Fruit fly (Drosophila melanogaster) whole organism, embryonic: ENCODE data around the gene CG9886.

ENCODE experiments used
- Atf3 ChIP-seq: fragments of 200-800 bp; sonication (Bioruptor generic); optimal IDR thresholded peaks from 3 replicates; lab custom pipeline; 2016; ENCODE audit warnings: missing biosample characterization, missing genetic modification characterization
- Atf6 ChIP-seq: fragments of 200-800 bp; sonication (Bioruptor generic); IDR thresholded peaks from 2 replicates; pipeline ENCODE4 v1.3.6; 2022; ENCODE audit warnings: missing biosample characterization, missing genetic modification characterization
- BEAF-32 ChIP-seq: fragments of 200-800 bp; sonication (Bioruptor generic); optimal IDR thresholded peaks from 3 replicates; lab custom pipeline; 2017; ENCODE audit warnings: missing biosample characterization, missing genetic modification characterization, mild to moderate bottlenecking, moderate library complexity, missing genetic modification reagents
- CG11398 ChIP-seq: fragments of 200-800 bp; sonication (Bioruptor generic); optimal IDR thresholded peaks from 2 replicates; lab custom pipeline; 2016; ENCODE audit warnings: missing biosample characterization, missing genetic modification characterization
- CG11504 ChIP-seq: fragments of 200-800 bp; sonication (Bioruptor generic); optimal IDR thresholded peaks from 3 replicates; lab custom pipeline; 2019; ENCODE audit warnings: missing biosample characterization, mild to moderate bottlenecking, missing genetic modification characterization, moderate library complexity
- CG12219 ChIP-seq: fragments of 200-800 bp; sonication (Bioruptor generic); optimal IDR thresholded peaks from 3 replicates; lab custom pipeline; 2018; ENCODE audit warnings: missing biosample characterization, mild to moderate bottlenecking, missing genetic modification characterization
- CG12236 ChIP-seq: fragments of 200-800 bp; sonication (Bioruptor generic); optimal IDR thresholded peaks from 2 replicates; lab custom pipeline; 2016; ENCODE audit warnings: missing biosample characterization, missing genetic modification characterization
- CG13775 ChIP-seq: fragments of 200-800 bp; sonication (Bioruptor generic); optimal IDR thresholded peaks from 3 replicates; lab custom pipeline; 2017; ENCODE audit warnings: missing biosample characterization, mild to moderate bottlenecking, missing genetic modification characterization
- CG14050 ChIP-seq: fragments of 200-800 bp; sonication (Bioruptor generic); IDR thresholded peaks from 3 replicates; pipeline ENCODE4 v1.3.6; 2022; ENCODE audit warnings: missing biosample characterization, missing genetic modification characterization
- CG17328 ChIP-seq: fragments of 200-800 bp; sonication (Bioruptor generic); IDR thresholded peaks from 2 replicates; pipeline ENCODE4 v1.3.6; 2022; ENCODE audit warnings: missing biosample characterization, missing genetic modification characterization
- CG2129 ChIP-seq: fragments of 200-800 bp; sonication (Bioruptor generic); IDR thresholded peaks from 2 replicates; pipeline ENCODE4 v1.3.6; 2022; ENCODE audit warnings: missing biosample characterization, missing genetic modification characterization; ENCODE audit not compliant: partially characterized antibody
- CG2199 ChIP-seq: fragments of 200-800 bp; sonication (Bioruptor generic); IDR thresholded peaks from 3 replicates; pipeline ENCODE4 v1.3.6; 2022; ENCODE audit warnings: missing biosample characterization, missing genetic modification characterization
- CG2202 ChIP-seq: fragments of 200-800 bp; sonication (Bioruptor generic); optimal IDR thresholded peaks from 2 replicates; lab custom pipeline; 2018; ENCODE audit warnings: missing biosample characterization, mild to moderate bottlenecking, missing genetic modification characterization
- CG31388 ChIP-seq: fragments of 200-800 bp; sonication (Bioruptor generic); optimal IDR thresholded peaks from 2 replicates; lab custom pipeline; 2016; ENCODE audit warnings: missing biosample characterization, missing genetic modification characterization
- CG4730 ChIP-seq: fragments of 200-800 bp; sonication (Bioruptor generic); IDR thresholded peaks from 2 replicates; pipeline ENCODE4 v1.3.6; 2022; ENCODE audit warnings: missing biosample characterization, missing genetic modification characterization
- CG7987 ChIP-seq: fragments of 200-800 bp; sonication (Bioruptor generic); optimal IDR thresholded peaks from 2 replicates; lab custom pipeline; 2018; ENCODE audit warnings: missing biosample characterization, mild to moderate bottlenecking, missing genetic modification characterization, moderate library complexity
- CG8388 ChIP-seq: fragments of 200-800 bp; sonication (Bioruptor generic); optimal IDR thresholded peaks from 2 replicates; lab custom pipeline; 2019; ENCODE audit warnings: missing biosample characterization, mild to moderate bottlenecking, missing genetic modification characterization, moderate library complexity
- CG9876 ChIP-seq: fragments of 200-800 bp; sonication (Bioruptor generic); optimal IDR thresholded peaks from 2 replicates; lab custom pipeline; 2016; ENCODE audit warnings: missing biosample characterization, missing genetic modification characterization
- CG9932 ChIP-seq: fragments of 200-800 bp; sonication (Bioruptor generic); IDR thresholded peaks from 2 replicates; pipeline ENCODE4 v1.3.6; 2022; ENCODE audit warnings: missing biosample characterization, missing genetic modification characterization
- Drgx ChIP-seq: fragments of 200-800 bp; sonication (Bioruptor generic); IDR thresholded peaks from 2 replicates; pipeline ENCODE4 v1.3.6; 2022; ENCODE audit warnings: missing biosample characterization, missing genetic modification characterization
- Eip74EF ChIP-seq, 2 experiments: fragments of 200-800 bp in 1 of 2; fragments of >200 bp in 1 of 2; sonication (Bioruptor generic) in 1 of 2; optimal IDR thresholded peaks; 2 replicates each; lab custom pipeline; 2017 to 2019; ENCODE audit warnings: missing biosample characterization in 2 of 2, missing genetic modification characterization in 2 of 2, mild to moderate bottlenecking in 1 of 2, moderate library complexity in 1 of 2
- HLH54F ChIP-seq: fragments of 200-800 bp; sonication (Bioruptor generic); optimal IDR thresholded peaks from 3 replicates; lab custom pipeline; 2016; ENCODE audit warnings: missing biosample characterization, missing genetic modification characterization
- Hand ChIP-seq: fragments of 200-800 bp; sonication (Bioruptor generic); optimal IDR thresholded peaks from 2 replicates; lab custom pipeline; 2017; ENCODE audit warnings: mild to moderate bottlenecking, missing biosample characterization, missing genetic modification reagents, missing genetic modification characterization
- Jarid2 ChIP-seq: fragments of 200-800 bp; sonication (Bioruptor generic); optimal IDR thresholded peaks from 3 replicates; lab custom pipeline; 2017; ENCODE audit warnings: mild to moderate bottlenecking, missing biosample characterization, missing genetic modification reagents, missing genetic modification characterization
- Kr ChIP-seq: fragments of 200-800 bp; sonication (Bioruptor generic); optimal IDR thresholded peaks from 2 replicates; lab custom pipeline; 2017; ENCODE audit warnings: missing biosample characterization, mild to moderate bottlenecking, missing genetic modification characterization
- Sox102F ChIP-seq: fragments of 200-800 bp; sonication (Bioruptor generic); optimal IDR thresholded peaks from 2 replicates; lab custom pipeline; 2018; ENCODE audit warnings: missing biosample characterization, mild to moderate bottlenecking, missing genetic modification characterization, moderate library complexity
- amos ChIP-seq: fragments of 200-800 bp; sonication (Bioruptor generic); IDR thresholded peaks from 2 replicates; pipeline ENCODE4 v1.3.6; 2022; ENCODE audit warnings: missing biosample characterization, missing genetic modification characterization; ENCODE audit not compliant: partially characterized antibody
- chm ChIP-seq: fragments of 200-800 bp; sonication (Bioruptor generic); IDR thresholded peaks from 2 replicates; pipeline ENCODE4 v1.3.6; 2022; ENCODE audit warnings: missing biosample characterization, missing genetic modification characterization
- chn ChIP-seq: fragments of 200-800 bp; sonication (Bioruptor generic); optimal IDR thresholded peaks from 2 replicates; lab custom pipeline; 2016; ENCODE audit warnings: missing biosample characterization, missing genetic modification characterization
- crp ChIP-seq, 2 experiments: fragments of 200-800 bp; sonication (Bioruptor generic); optimal IDR thresholded peaks; 2 replicates in 1 of 2; 3 replicates in 1 of 2; lab custom pipeline; 2017; ENCODE audit warnings: missing biosample characterization in 2 of 2, missing genetic modification characterization in 2 of 2, mild to moderate bottlenecking in 1 of 2, moderate library complexity in 1 of 2
- da ChIP-seq: fragments of 200-800 bp; sonication (Bioruptor generic); optimal IDR thresholded peaks from 2 replicates; lab custom pipeline; 2016; ENCODE audit warnings: missing biosample characterization, missing genetic modification characterization
- dmrt11E ChIP-seq: fragments of 200-800 bp; sonication (Bioruptor generic); optimal IDR thresholded peaks from 3 replicates; lab custom pipeline; 2018; ENCODE audit warnings: missing biosample characterization, mild to moderate bottlenecking, missing genetic modification characterization, moderate library complexity
- dmrt99B ChIP-seq: fragments of 200-800 bp; sonication (Bioruptor generic); optimal IDR thresholded peaks from 2 replicates; lab custom pipeline; 2018; ENCODE audit warnings: missing biosample characterization, mild to moderate bottlenecking, missing genetic modification characterization, moderate library complexity
- ems ChIP-seq: fragments of 200-800 bp; sonication (Bioruptor generic); optimal IDR thresholded peaks from 3 replicates; lab custom pipeline; 2016; ENCODE audit warnings: missing biosample characterization, missing genetic modification characterization
- h ChIP-seq: fragments of >200 bp; optimal IDR thresholded peaks from 2 replicates; lab custom pipeline; 2017
- lilli ChIP-seq: fragments of 200-800 bp; sonication (Bioruptor generic); optimal IDR thresholded peaks from 3 replicates; lab custom pipeline; 2016; ENCODE audit warnings: missing biosample characterization, missing genetic modification characterization
- lmd ChIP-seq: fragments of 200-800 bp; sonication (Bioruptor generic); IDR thresholded peaks from 2 replicates; pipeline ENCODE4 v1.3.6; 2022; ENCODE audit warnings: missing biosample characterization, missing genetic modification characterization
- luna ChIP-seq: fragments of 200-800 bp; sonication (Bioruptor generic); optimal IDR thresholded peaks from 2 replicates; lab custom pipeline; 2016; ENCODE audit warnings: missing biosample characterization, missing genetic modification characterization
- nom ChIP-seq: fragments of 200-800 bp; sonication (Bioruptor generic); optimal IDR thresholded peaks from 2 replicates; lab custom pipeline; 2017; ENCODE audit warnings: missing biosample characterization, missing genetic modification characterization, mild to moderate bottlenecking, moderate library complexity, missing genetic modification reagents
- onecut ChIP-seq: fragments of 200-800 bp; sonication (Bioruptor generic); IDR thresholded peaks from 2 replicates; pipeline ENCODE4 v1.3.6; 2022; ENCODE audit warnings: missing biosample characterization, missing genetic modification characterization
- prd ChIP-seq, 3 experiments: fragments of >200 bp in 2 of 3; fragments of 200-800 bp in 1 of 3; sonication (Bioruptor generic) in 1 of 3; optimal IDR thresholded peaks in 2 of 3; IDR thresholded peaks in 1 of 3; 2 replicates in 2 of 3; 3 replicates in 1 of 3; pipeline versions ENCODE4 v1.3.6 to Lab custom; 2017 to 2022; ENCODE audit warnings: missing biosample characterization in 1 of 3, missing genetic modification characterization in 1 of 3
- rib ChIP-seq: fragments of 200-800 bp; sonication (Bioruptor generic); IDR thresholded peaks from 2 replicates; pipeline ENCODE4 v1.3.6; 2022; ENCODE audit warnings: missing biosample characterization, missing genetic modification characterization
- sc ChIP-seq, 3 experiments: fragments of >200 bp in 2 of 3; fragments of 200-800 bp in 1 of 3; sonication (Bioruptor generic) in 1 of 3; optimal IDR thresholded peaks; 2 replicates in 2 of 3; 3 replicates in 1 of 3; lab custom pipeline; 2017; ENCODE audit warnings: mild to moderate bottlenecking in 1 of 3, missing biosample characterization in 1 of 3, missing genetic modification characterization in 1 of 3, missing genetic modification reagents in 1 of 3
- sim ChIP-seq: fragments of 200-800 bp; sonication (Bioruptor generic); IDR thresholded peaks from 2 replicates; pipeline ENCODE4 v1.3.6; 2022; ENCODE audit warnings: missing biosample characterization, missing genetic modification characterization
- slp2 ChIP-seq: fragments of 200-800 bp; sonication (Bioruptor generic); optimal IDR thresholded peaks from 2 replicates; lab custom pipeline; 2016; ENCODE audit warnings: missing biosample characterization, missing genetic modification characterization
- stwl ChIP-seq: fragments of 200-800 bp; sonication (Bioruptor generic); optimal IDR thresholded peaks from 3 replicates; lab custom pipeline; 2018; ENCODE audit warnings: missing biosample characterization, mild to moderate bottlenecking, missing genetic modification characterization, moderate library complexity
- tin ChIP-seq: fragments of 200-800 bp; sonication (Bioruptor generic); optimal IDR thresholded peaks from 3 replicates; lab custom pipeline; 2016; ENCODE audit warnings: missing biosample characterization, missing genetic modification characterization
- yki ChIP-seq: fragments of >200 bp; optimal IDR thresholded peaks from 3 replicates; lab custom pipeline; 2018

Gene CG9886

dm6 chr2L:2426444-2427188, 6.0 kb downstream of the CG9886 start (continued):
- no peak for TF ChIP-seq Jarid2 (GFP tag; lab: Kevin White, UChicago)
- TF ChIP-seq ems (GFP tag; lab: Kevin White, UChicago): peak; percentile 32
- no peak for TF ChIP-seq Hand (GFP tag; lab: Kevin White, UChicago)
- peak; percentile 52 for TF ChIP-seq CG12219 (GFP tag; lab: Kevin White, UChicago)
- TF ChIP-seq tin (GFP tag; lab: Kevin White, UChicago): peak; percentile 23
- TF ChIP-seq CG14050: peak; percentile 48; the same call in 2 of the 3 replicates
- no peak for TF ChIP-seq sim (GFP tag; lab: Robert Waterston, UW)
- TF ChIP-seq chm (GFP tag; lab: Robert Waterston, UW): no peak
- TF ChIP-seq CG8388: peak; percentile 50
- peak in 1 of 2 experiments; percentile 59 for TF ChIP-seq Eip74EF (GFP tag; optimal IDR thresholded peaks at IDR 0.05; lab: Kevin White, UChicago)
- TF ChIP-seq rib: no peak
- TF ChIP-seq sc (optimal IDR thresholded peaks at IDR 0.05; lab: Kevin White, UChicago): no peak
- TF ChIP-seq sc (GFP tag; optimal IDR thresholded peaks at IDR 0.05; lab: Kevin White, UChicago): peak; percentile 25
- peak; percentile 85 for TF ChIP-seq Sox102F (GFP tag; lab: Kevin White, UChicago)
- no peak for TF ChIP-seq prd (optimal IDR thresholded peaks at IDR 0.05; lab: Kevin White, UChicago)
- peak; percentile 73; the same call in 2 of the 3 replicates for TF ChIP-seq prd (GFP tag; IDR thresholded peaks at IDR 0.05; lab: Robert Waterston, UW)
- TF ChIP-seq CG2202 (tag; lab: Kevin White, UChicago): no peak
- peak; percentile 22 for TF ChIP-seq CG12236 (GFP tag; lab: Kevin White, UChicago)
- TF ChIP-seq h (lab: Kevin White, UChicago): no peak
- TF ChIP-seq CG13775 (GFP tag; lab: Kevin White, UChicago): no peak
- TF ChIP-seq da (GFP tag; lab: Kevin White, UChicago): no peak
- peak; percentile 28 for TF ChIP-seq chn (GFP tag; lab: Kevin White, UChicago)
- no peak for TF ChIP-seq Kr (GFP tag; lab: Kevin White, UChicago)
- TF ChIP-seq CG7987: no peak
- 0 out of 2 replicates have a peak, but pooled peaks have one; percentile 32 for TF ChIP-seq onecut (GFP tag; lab: Robert Waterston, UW)
- TF ChIP-seq nom (GFP tag; lab: Kevin White, UChicago): peak; percentile 33
- no peak for TF ChIP-seq CG2129 (GFP tag; lab: Robert Waterston, UW)
- peak; percentile 39; the same call in 1 of the 2 replicates for TF ChIP-seq Atf6
- TF ChIP-seq luna: no peak
- no peak for TF ChIP-seq CG9932 (GFP tag; lab: Robert Waterston, UW)
- TF ChIP-seq amos (GFP tag; lab: Robert Waterston, UW): no peak
- peak; percentile 8 for TF ChIP-seq CG9876
- peak; percentile 61 for TF ChIP-seq lmd (GFP tag; lab: Robert Waterston, UW)
- no peak for TF ChIP-seq CG2199 (GFP tag; lab: Robert Waterston, UW)
- peak; percentile 56 for TF ChIP-seq lilli
- TF ChIP-seq Drgx (GFP tag; lab: Robert Waterston, UW): peak; percentile 90
- peak; percentile 81 for TF ChIP-seq CG11504 (tag; lab: Kevin White, UChicago)
- TF ChIP-seq CG4730 (GFP tag; lab: Robert Waterston, UW): no peak
- peak; percentile 65 for TF ChIP-seq CG17328 (GFP tag; lab: Robert Waterston, UW)
- TF ChIP-seq crp (GFP tag; optimal IDR thresholded peaks at IDR 0.05; lab: Kevin White, UChicago): no peak
- peak; percentile 26 for TF ChIP-seq CG31388 (GFP tag; lab: Kevin White, UChicago)
- TF ChIP-seq stwl (tag; lab: Kevin White, UChicago): no peak
- peak; percentile 20 for TF ChIP-seq slp2 (GFP tag; lab: Kevin White, UChicago)
- TF ChIP-seq CG11398 (GFP tag; lab: Kevin White, UChicago): no peak
- peak; percentile 38 for TF ChIP-seq Atf3 (GFP tag; lab: Kevin White, UChicago)
- TF ChIP-seq BEAF-32: no peak
- no peak for TF ChIP-seq dmrt11E (tag; lab: Kevin White, UChicago)
- TF ChIP-seq dmrt99B: peak; percentile 82
- peak; percentile 9 for TF ChIP-seq HLH54F (GFP tag; lab: Kevin White, UChicago)
- no peak for TF ChIP-seq yki (lab: Kevin White, UChicago)
